Fruit fly (Drosophila melanogaster) whole organism, embryonic: ENCODE data around the gene Cht5.
A peak's percentile ranks its signal among the peaks of the same experiment; 100 is the strongest.

Source experiments
- B-H1 ChIP-seq: fragments of 200-800 bp; sonication (Bioruptor generic); IDR thresholded peaks from 3 replicates; pipeline ENCODE4 v1.3.6; 2022; ENCODE audit warnings: missing biosample characterization, missing genetic modification characterization
- CG10366 ChIP-seq: fragments of 200-800 bp; sonication (Bioruptor generic); IDR thresholded peaks from 2 replicates; pipeline ENCODE4 v1.3.6; 2022; ENCODE audit warnings: missing biosample characterization, missing genetic modification characterization
- CG10565 ChIP-seq: fragments of 200-800 bp; sonication (Bioruptor generic); optimal IDR thresholded peaks from 3 replicates; lab custom pipeline; 2016; ENCODE audit warnings: missing biosample characterization, mild to moderate bottlenecking, missing genetic modification characterization
- CG10959 ChIP-seq: fragments of 200-800 bp; sonication (Bioruptor generic); IDR thresholded peaks from 2 replicates; pipeline ENCODE4 v1.3.6; 2022; ENCODE audit warnings: missing biosample characterization, missing genetic modification characterization
- CG12299 ChIP-seq: fragments of 200-800 bp; sonication (Bioruptor generic); optimal IDR thresholded peaks from 2 replicates; lab custom pipeline; 2018; ENCODE audit warnings: missing biosample characterization, mild to moderate bottlenecking, missing genetic modification characterization
- CG13424 ChIP-seq: fragments of 200-800 bp; sonication (Bioruptor generic); optimal IDR thresholded peaks from 2 replicates; lab custom pipeline; 2019; ENCODE audit warnings: missing biosample characterization, mild to moderate bottlenecking, missing genetic modification characterization, moderate library complexity
- CG1529 ChIP-seq: fragments of 200-800 bp; sonication (Bioruptor generic); optimal IDR thresholded peaks from 3 replicates; lab custom pipeline; 2018; ENCODE audit warnings: missing biosample characterization, missing genetic modification characterization
- CG15601 ChIP-seq: fragments of 200-800 bp; sonication (Bioruptor generic); optimal IDR thresholded peaks from 3 replicates; lab custom pipeline; 2019; ENCODE audit warnings: missing biosample characterization, mild to moderate bottlenecking, missing genetic modification characterization, moderate library complexity
- CG16779 ChIP-seq: fragments of 200-800 bp; sonication (Bioruptor generic); IDR thresholded peaks from 2 replicates; pipeline ENCODE4 v1.3.6; 2022; ENCODE audit warnings: missing biosample characterization, missing genetic modification characterization
- CG16863 ChIP-seq: fragments of 200-800 bp; sonication (Bioruptor generic); optimal IDR thresholded peaks from 3 replicates; lab custom pipeline; 2016; ENCODE audit warnings: missing biosample characterization, missing genetic modification characterization
- CG33557 ChIP-seq: fragments of 200-800 bp; sonication (Bioruptor generic); optimal IDR thresholded peaks from 2 replicates; lab custom pipeline; 2019; ENCODE audit warnings: missing biosample characterization, mild to moderate bottlenecking, missing genetic modification characterization, moderate library complexity
- CG3838 ChIP-seq: fragments of 200-800 bp; sonication (Bioruptor generic); optimal IDR thresholded peaks from 3 replicates; lab custom pipeline; 2016; ENCODE audit warnings: missing biosample characterization, missing genetic modification characterization
- CG4424 ChIP-seq: fragments of 200-800 bp; sonication (Bioruptor generic); optimal IDR thresholded peaks from 3 replicates; lab custom pipeline; 2016; ENCODE audit warnings: missing biosample characterization, missing genetic modification characterization
- CG4820 ChIP-seq: fragments of 200-800 bp; sonication (Bioruptor generic); optimal IDR thresholded peaks from 3 replicates; lab custom pipeline; 2016; ENCODE audit warnings: missing biosample characterization, missing genetic modification characterization
- CG6254 ChIP-seq: fragments of 200-800 bp; sonication (Bioruptor generic); optimal IDR thresholded peaks from 3 replicates; lab custom pipeline; 2017; ENCODE audit warnings: mild to moderate bottlenecking, missing biosample characterization, missing genetic modification reagents, missing genetic modification characterization
- CG7987 ChIP-seq: fragments of 200-800 bp; sonication (Bioruptor generic); optimal IDR thresholded peaks from 2 replicates; lab custom pipeline; 2018; ENCODE audit warnings: missing biosample characterization, mild to moderate bottlenecking, missing genetic modification characterization, moderate library complexity
- CG8359 ChIP-seq: fragments of 200-800 bp; sonication (Bioruptor generic); optimal IDR thresholded peaks from 2 replicates; lab custom pipeline; 2017; ENCODE audit warnings: missing biosample characterization, mild to moderate bottlenecking, missing genetic modification characterization, borderline replicate concordance
- CG8944 ChIP-seq: fragments of 200-800 bp; sonication (Bioruptor generic); optimal IDR thresholded peaks from 3 replicates; lab custom pipeline; 2016; ENCODE audit warnings: missing biosample characterization, missing genetic modification characterization
- CoRest ChIP-seq: fragments of 200-800 bp; sonication (Bioruptor generic); optimal IDR thresholded peaks from 3 replicates; lab custom pipeline; 2018; ENCODE audit warnings: missing biosample characterization, mild to moderate bottlenecking, missing genetic modification characterization, moderate library complexity
- Gug ChIP-seq: fragments of 200-800 bp; sonication (Bioruptor generic); IDR thresholded peaks from 4 replicates; pipeline ENCODE4 v1.3.6; 2022; ENCODE audit warnings: missing biosample characterization, missing genetic modification characterization
- Lhr ChIP-seq: fragments of 200-800 bp; sonication (Bioruptor generic); optimal IDR thresholded peaks from 3 replicates; lab custom pipeline; 2017; ENCODE audit warnings: mild to moderate bottlenecking, missing biosample characterization, missing genetic modification reagents, missing genetic modification characterization
- Ssrp ChIP-seq: fragments of 200-800 bp; sonication (Bioruptor generic); optimal IDR thresholded peaks from 2 replicates; lab custom pipeline; 2018; ENCODE audit warnings: missing biosample characterization, mild to moderate bottlenecking, missing genetic modification characterization, moderate library complexity
- TFAM ChIP-seq: fragments of 200-800 bp; sonication (Bioruptor generic); optimal IDR thresholded peaks from 2 replicates; lab custom pipeline; 2017; ENCODE audit warnings: missing biosample characterization, missing genetic modification characterization, inconsistent platforms
- ara ChIP-seq: fragments of 200-800 bp; sonication (Bioruptor generic); IDR thresholded peaks from 2 replicates; pipeline ENCODE4 v1.3.6; 2022; ENCODE audit warnings: missing biosample characterization, missing genetic modification characterization
- chinmo ChIP-seq: fragments of 200-800 bp; sonication (Bioruptor generic); IDR thresholded peaks from 4 replicates; pipeline ENCODE4 v1.3.6; 2022; ENCODE audit warnings: missing biosample characterization, missing genetic modification characterization; ENCODE audit not compliant: partially characterized antibody
- ci ChIP-seq: fragments of 200-800 bp; sonication (Bioruptor generic); IDR thresholded peaks from 3 replicates; pipeline ENCODE4 v1.3.6; 2022; ENCODE audit warnings: missing biosample characterization, missing genetic modification characterization
- croc ChIP-seq: fragments of 200-800 bp; sonication (Bioruptor generic); conservative IDR thresholded peaks from 3 replicates; pipeline ENCODE4 v1.3.6; 2022; ENCODE audit warnings: missing biosample characterization, missing genetic modification characterization
- dmrt11E ChIP-seq: fragments of 200-800 bp; sonication (Bioruptor generic); optimal IDR thresholded peaks from 3 replicates; lab custom pipeline; 2018; ENCODE audit warnings: missing biosample characterization, mild to moderate bottlenecking, missing genetic modification characterization, moderate library complexity
- ems ChIP-seq: fragments of 200-800 bp; sonication (Bioruptor generic); optimal IDR thresholded peaks from 3 replicates; lab custom pipeline; 2016; ENCODE audit warnings: missing biosample characterization, missing genetic modification characterization
- eve ChIP-seq, 2 experiments: fragments of >200 bp; optimal IDR thresholded peaks; 2 replicates each; lab custom pipeline; 2017; ENCODE audit warnings: missing biosample characterization in 2 of 2, missing genetic modification characterization in 2 of 2
- fd96Cb ChIP-seq: fragments of 200-800 bp; sonication (Bioruptor generic); optimal IDR thresholded peaks from 2 replicates; lab custom pipeline; 2018; ENCODE audit warnings: missing biosample characterization, mild to moderate bottlenecking, missing genetic modification characterization, moderate library complexity
- gem ChIP-seq: fragments of 200-800 bp; sonication (Bioruptor generic); optimal IDR thresholded peaks from 2 replicates; lab custom pipeline; 2019; ENCODE audit warnings: missing biosample characterization, mild to moderate bottlenecking, missing genetic modification characterization, moderate library complexity
- grau ChIP-seq: fragments of 200-800 bp; optimal IDR thresholded peaks from 3 replicates; lab custom pipeline; 2019; ENCODE audit warnings: missing biosample characterization, mild to moderate bottlenecking, missing genetic modification characterization, moderate library complexity
- gsb-n ChIP-seq: fragments of 200-800 bp; sonication (Bioruptor generic); optimal IDR thresholded peaks from 3 replicates; lab custom pipeline; 2018; ENCODE audit warnings: missing biosample characterization, mild to moderate bottlenecking, missing genetic modification characterization
- hkb ChIP-seq, 2 experiments: fragments of 200-800 bp in 1 of 2; fragments of >200 bp in 1 of 2; sonication (Bioruptor generic) in 1 of 2; IDR thresholded peaks in 1 of 2; optimal IDR thresholded peaks in 1 of 2; 2 replicates each; pipeline versions ENCODE4 v1.3.6 to Lab custom; 2017 to 2022; ENCODE audit warnings: missing biosample characterization in 1 of 2, missing genetic modification characterization in 1 of 2
- jing ChIP-seq: fragments of 200-800 bp; sonication (Bioruptor generic); optimal IDR thresholded peaks from 2 replicates; lab custom pipeline; 2018; ENCODE audit warnings: missing biosample characterization, mild to moderate bottlenecking, missing genetic modification characterization
- klu ChIP-seq: fragments of 200-800 bp; sonication (Bioruptor generic); IDR thresholded peaks from 2 replicates; pipeline ENCODE4 v1.3.6; 2022; ENCODE audit warnings: missing biosample characterization, missing genetic modification characterization
- kni ChIP-seq: fragments of 200-800 bp; sonication (Bioruptor generic); optimal IDR thresholded peaks from 3 replicates; lab custom pipeline; 2017; ENCODE audit warnings: mild to moderate bottlenecking, missing biosample characterization, missing genetic modification reagents, missing genetic modification characterization
- lbe ChIP-seq: fragments of 200-800 bp; sonication (Bioruptor generic); optimal IDR thresholded peaks from 2 replicates; lab custom pipeline; 2016; ENCODE audit warnings: missing biosample characterization, mild to moderate bottlenecking, missing genetic modification characterization
- nerfin-1 ChIP-seq: fragments of 200-800 bp; sonication (Bioruptor generic); optimal IDR thresholded peaks from 3 replicates; lab custom pipeline; 2019; ENCODE audit warnings: missing biosample characterization, mild to moderate bottlenecking, missing genetic modification characterization, moderate library complexity
- nmo ChIP-seq: fragments of 200-800 bp; sonication (Bioruptor generic); optimal IDR thresholded peaks from 2 replicates; lab custom pipeline; 2018; ENCODE audit warnings: missing biosample characterization, mild to moderate bottlenecking, missing genetic modification characterization, moderate library complexity
- nom ChIP-seq: fragments of 200-800 bp; sonication (Bioruptor generic); optimal IDR thresholded peaks from 2 replicates; lab custom pipeline; 2017; ENCODE audit warnings: missing biosample characterization, missing genetic modification characterization, mild to moderate bottlenecking, moderate library complexity, missing genetic modification reagents
- org-1 ChIP-seq: fragments of 200-800 bp; sonication (Bioruptor generic); optimal IDR thresholded peaks from 2 replicates; lab custom pipeline; 2017; ENCODE audit warnings: missing biosample characterization, missing genetic modification characterization
- p53 ChIP-seq: fragments of 200-800 bp; sonication (Bioruptor generic); optimal IDR thresholded peaks from 2 replicates; lab custom pipeline; 2016; ENCODE audit warnings: missing biosample characterization, missing genetic modification characterization
- pan ChIP-seq, 4 experiments: fragments of >200 bp in 3 of 4; fragments of 200-800 bp in 1 of 4; sonication (Bioruptor generic) in 1 of 4; optimal IDR thresholded peaks in 3 of 4; IDR thresholded peaks in 1 of 4; 2 replicates each; pipeline versions ENCODE4 v1.3.6 to Lab custom; 2017 to 2022; ENCODE audit warnings: missing biosample characterization in 2 of 4, missing genetic modification characterization in 2 of 4, mixed read lengths in 1 of 4
- rib ChIP-seq: fragments of 200-800 bp; sonication (Bioruptor generic); IDR thresholded peaks from 2 replicates; pipeline ENCODE4 v1.3.6; 2022; ENCODE audit warnings: missing biosample characterization, missing genetic modification characterization
- sens ChIP-seq: fragments of 200-800 bp; sonication (Bioruptor generic); peaks from one replicate; lab custom pipeline; 2016; ENCODE audit warnings: missing biosample characterization, missing genetic modification characterization
- stc ChIP-seq: fragments of 200-800 bp; sonication (Bioruptor generic); IDR thresholded peaks from 2 replicates; pipeline ENCODE4 v1.3.6; 2022; ENCODE audit warnings: missing biosample characterization, missing genetic modification characterization
- trem ChIP-seq: fragments of 200-800 bp; optimal IDR thresholded peaks from 3 replicates; lab custom pipeline; 2019; ENCODE audit warnings: missing biosample characterization, mild to moderate bottlenecking, missing genetic modification characterization, moderate library complexity

The Cht5 gene

DNA sequence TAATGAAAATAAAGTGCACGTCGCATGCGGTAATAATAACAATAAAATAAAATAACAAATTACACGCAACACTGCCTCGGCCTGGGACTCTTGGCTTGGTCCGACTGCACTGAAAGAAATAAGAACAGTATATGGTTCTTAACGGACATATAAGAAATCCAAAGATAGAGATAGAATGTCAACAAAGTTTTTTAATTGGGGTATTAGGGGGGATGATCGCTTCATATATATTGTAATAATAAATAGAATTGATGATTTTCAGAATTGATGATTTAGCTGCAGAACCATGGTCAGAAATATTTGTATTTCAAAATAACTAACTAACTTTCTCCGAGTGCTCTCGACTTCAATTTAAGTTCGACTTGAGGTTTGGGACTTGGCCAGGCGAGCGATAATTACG, 28.7 kb downstream of the Cht5 start (continued):
- TF ChIP-seq pan (optimal IDR thresholded peaks at IDR 0.05; lab: Kevin White, UChicago) (no peak), pan (GFP tag; optimal IDR thresholded peaks at IDR 0.05 in 1 of 2, IDR thresholded peaks at IDR 0.05 in 1 of 2) (no peak), rib (GFP tag; lab: Robert Waterston, UW) (no peak), CG10366 (GFP tag; lab: Robert Waterston, UW) (no peak), sens (GFP tag; lab: Kevin White, UChicago) (peak; percentile 63), TFAM (no peak), CG33557 (GFP tag; lab: Kevin White, UChicago) (peak; percentile 31), CG6254 (GFP tag; lab: Kevin White, UChicago) (peak; percentile 47), stc (GFP tag; lab: Robert Waterston, UW) (no peak), CG16863 (GFP tag; lab: Kevin White, UChicago) (no peak), fd96Cb (tag; lab: Kevin White, UChicago) (peak; percentile 38), CG4424 (peak; percentile 11), jing (GFP tag; lab: Kevin White, UChicago) (peak; percentile 8), CG10959 (GFP tag; lab: Robert Waterston, UW) (no peak), ara (GFP tag; lab: Robert Waterston, UW) (no peak), gsb-n (peak; percentile 29), nerfin-1 (tag; lab: Kevin White, UChicago) (peak; percentile 30), CG4820 (GFP tag; lab: Kevin White, UChicago) (peak; percentile 2), klu (GFP tag; lab: Robert Waterston, UW) (no peak), trem (tag; lab: Kevin White, UChicago) (peak; percentile 38), dmrt11E (tag; lab: Kevin White, UChicago) (peak; percentile 52), grau (tag; lab: Kevin White, UChicago) (peak; percentile 41), eve (GFP tag; optimal IDR thresholded peaks at IDR 0.05; lab: Kevin White, UChicago) (peak in 1 of 2 experiments; percentile 57), Gug (GFP tag; lab: Robert Waterston, UW) (no peak), CG13424 (tag; lab: Kevin White, UChicago) (peak; percentile 13), lbe (GFP tag; lab: Kevin White, UChicago) (no peak), CG15601 (tag; lab: Kevin White, UChicago) (peak; percentile 67), nmo (peak; percentile 57), nom (GFP tag; lab: Kevin White, UChicago) (no peak), gem (tag; lab: Kevin White, UChicago) (peak; percentile 69), CG12299 (tag; lab: Kevin White, UChicago) (no peak), Ssrp (peak; percentile 59), kni (GFP tag; lab: Kevin White, UChicago) (peak; percentile 3), CG1529 (GFP tag; lab: Kevin White, UChicago) (no peak), p53 (no peak), CoRest (tag; lab: Kevin White, UChicago) (peak; percentile 28), ci (GFP tag; lab: Robert Waterston, UW) (0 out of 3 replicates have a peak, but pooled peaks have one; percentile 9), CG10565 (no peak), croc (GFP tag; lab: Robert Waterston, UW) (no peak), CG3838 (GFP tag; lab: Kevin White, UChicago) (no peak)

dm6 chr3R:13796607-13797246, 29.4 kb downstream of the Cht5 start:
- TF ChIP-seq Gug (GFP tag; lab: Robert Waterston, UW) (no peak), B-H1 (GFP tag; lab: Robert Waterston, UW) (no peak), hkb (optimal IDR thresholded peaks at IDR 0.05; lab: Kevin White, UChicago) (no peak), hkb (GFP tag; IDR thresholded peaks at IDR 0.05; lab: Robert Waterston, UW) (no peak), CG16779 (GFP tag; lab: Robert Waterston, UW) (no peak), Lhr (GFP tag; lab: Kevin White, UChicago) (no peak), CG8359 (GFP tag; lab: Kevin White, UChicago) (no peak), CG8944 (no peak), chinmo (0 out of 4 replicates have a peak, but pooled peaks have one; percentile 35), ems (GFP tag; lab: Kevin White, UChicago) (no peak), sens (GFP tag; lab: Kevin White, UChicago) (peak; percentile 1), org-1 (GFP tag; lab: Kevin White, UChicago) (no peak), CG7987 (GFP tag; lab: Kevin White, UChicago) (no peak), ci (GFP tag; lab: Robert Waterston, UW) (no peak; the same call in 2 of the 3 replicates)
